Worm (Caenorhabditis elegans) whole organism, L4 larva: ENCODE measurements around the gene C53B7.3.
A peak's percentile ranks its signal among the peaks of the same experiment; 100 is the strongest.

Source experiments
- Y48G9A.11 ChIP-seq: fragments of 200-800 bp; sonication (Bioruptor generic); IDR thresholded peaks from 2 replicates; pipeline ENCODE4 v1.3.6; 2022; ENCODE audit warnings: missing genetic modification reagents, missing genetic modification characterization, missing compliant biosample characterization
- ceh-20 ChIP-seq: fragments of 200-800 bp; sonication (Bioruptor generic); IDR thresholded peaks from 2 replicates; pipeline ENCODE4 v1.3.6; 2022; ENCODE audit warnings: missing genetic modification reagents, missing genetic modification characterization, missing compliant biosample characterization
- ces-1 ChIP-seq: fragments of 150-350 bp; sonication (generic microtip); optimal IDR thresholded peaks from 4 replicates; lab custom pipeline; 2014; ENCODE audit warnings: missing biosample characterization, missing genetic modification reagents, missing genetic modification characterization
- daf-16 ChIP-seq, 3 experiments: sonication (generic microtip); optimal IDR thresholded peaks; 2 replicates each; lab custom pipeline; 2016 to 2017; ENCODE audit warnings: missing genetic modification characterization in 3 of 3, missing genetic modification reagents in 3 of 3, mild to moderate bottlenecking in 2 of 3, missing compliant biosample characterization in 2 of 3, missing biosample characterization in 1 of 3, moderate library complexity in 1 of 3
- daf-8 ChIP-seq: fragments of 200-800 bp; sonication (Bioruptor generic); IDR thresholded peaks from 2 replicates; pipeline ENCODE4 v1.3.6; 2022; ENCODE audit warnings: missing genetic modification characterization, missing compliant biosample characterization
- nhr-11 ChIP-seq: fragments of 150-350 bp; optimal IDR thresholded peaks from 2 replicates; lab custom pipeline; 2014; ENCODE audit warnings: missing biosample characterization, missing genetic modification characterization
- nhr-25 ChIP-seq: sonication (generic microtip); optimal IDR thresholded peaks from 2 replicates; lab custom pipeline; 2017; ENCODE audit warnings: missing genetic modification characterization, mild to moderate bottlenecking, missing compliant biosample characterization, antibody characterized with exemption, moderate library complexity, borderline replicate concordance; ENCODE audit not compliant: insufficient read depth
- nhr-42 ChIP-seq: fragments of 200-800 bp; sonication (Bioruptor generic); IDR thresholded peaks from 2 replicates; pipeline ENCODE4 v1.3.6; 2022; ENCODE audit warnings: missing genetic modification characterization, missing compliant biosample characterization
- sdz-12 ChIP-seq: fragments of 200-800 bp; sonication (Bioruptor generic); optimal IDR thresholded peaks from 2 replicates; lab custom pipeline; 2018; ENCODE audit warnings: mild to moderate bottlenecking, missing genetic modification characterization, missing compliant biosample characterization
- snpc-4 ChIP-seq: fragments of 150-350 bp; optimal IDR thresholded peaks from 2 replicates; lab custom pipeline; 2014; ENCODE audit warnings: missing biosample characterization, missing genetic modification characterization
- unc-62 ChIP-seq, 3 experiments: fragments of 150-350 bp in 1 of 3; sonication (generic microtip); optimal IDR thresholded peaks in 2 of 3; peaks in 1 of 3; 1 replicate in 1 of 3; 2 replicates in 2 of 3; lab custom pipeline; 2014 to 2017; ENCODE audit warnings: missing biosample characterization in 3 of 3, missing genetic modification characterization in 3 of 3, missing genetic modification reagents in 3 of 3, missing genotype in 1 of 3
- ztf-11 ChIP-seq: fragments of 150-350 bp; optimal IDR thresholded peaks from 2 replicates; lab custom pipeline; 2014; ENCODE audit warnings: missing biosample characterization, missing genetic modification characterization

The C53B7.3 gene

ce11 chrX:6893074-6893473, 48.5 kb downstream of the C53B7.3 start (continued):
- TF ChIP-seq ces-1 (no peak), daf-8 (no peak), nhr-25 (no peak)
- TF ChIP-seq, all 104 proteins: peak for 0

- TF ChIP-seq nhr-42 (GFP tag; lab: Robert Waterston, UW): no peak
- no peak for TF ChIP-seq snpc-4 (tag; lab: Kevin White, UChicago)
- peak; percentile 50 for TF ChIP-seq nhr-11 (tag; lab: Kevin White, UChicago)
- peak in 1 of 2 experiments; percentile 36 for TF ChIP-seq daf-16 (GFP tag; optimal IDR thresholded peaks at IDR 0.05; lab: Kevin White, UChicago)
- no peak for TF ChIP-seq daf-16 (tag; optimal IDR thresholded peaks at IDR 0.05; lab: Kevin White, UChicago)
- no peak for TF ChIP-seq ceh-20 (GFP tag; lab: Robert Waterston, UW)
- TF ChIP-seq ztf-11 (tag; lab: Kevin White, UChicago): no peak
- TF ChIP-seq unc-62 (GFP tag; optimal IDR thresholded peaks at IDR 0.05 in 1 of 2; lab: Kevin White, UChicago): peak in 1 of 2 experiments; percentile 82
- TF ChIP-seq unc-62 (tag; optimal IDR thresholded peaks at IDR 0.05; lab: Kevin White, UChicago): no peak
- TF ChIP-seq Y48G9A.11: no peak
- TF ChIP-seq sdz-12 (GFP tag; lab: Kevin White, UChicago): no peak
These were observed 49.5 kb downstream of the C53B7.3 start for ce11 chrX:6894104-6894503.
